Fruit fly (Drosophila melanogaster): ENCODE measurements around the gene CG42300.

CG42300 gene

dm6 chrX:15532062-15532461 is 23.8 kb downstream of the CG42300 start (continued):
- TF ChIP-seq dmrt11E (tag; optimal IDR thresholded peaks at IDR 0.05) = no peak
- TF ChIP-seq CG17802 (tag; optimal IDR thresholded peaks at IDR 0.05) = no peak
- no peak for TF ChIP-seq CG11093 (GFP tag; IDR thresholded peaks at IDR 0.05)
- TF ChIP-seq CG12942 (GFP tag; optimal IDR thresholded peaks at IDR 0.05) = no peak
- no peak for TF ChIP-seq B-H2 (GFP tag; optimal IDR thresholded peaks at IDR 0.05)
- peak; percentile 48; the same call in 1 of the 3 replicates for TF ChIP-seq sr (GFP tag; IDR thresholded peaks at IDR 0.05)
- peak; percentile 60 for TF ChIP-seq Ada2b (GFP tag; IDR thresholded peaks at IDR 0.05)
- TF ChIP-seq CG4282 (GFP tag; optimal IDR thresholded peaks at IDR 0.05) = no peak
- no peak for TF ChIP-seq Atf-2 (GFP tag; optimal IDR thresholded peaks at IDR 0.05)
- TF ChIP-seq CG4820 (GFP tag; optimal IDR thresholded peaks at IDR 0.05) = peak; percentile 26
- TF ChIP-seq gcm (GFP tag; optimal IDR thresholded peaks at IDR 0.05) = no peak
- TF ChIP-seq HmgD (GFP tag; optimal IDR thresholded peaks at IDR 0.05) = no peak
- no peak for TF ChIP-seq CG6175 (GFP tag; IDR thresholded peaks at IDR 0.05)
- TF ChIP-seq CG9797 (GFP tag; optimal IDR thresholded peaks at IDR 0.05) = no peak
- TF ChIP-seq tin (GFP tag; optimal IDR thresholded peaks at IDR 0.05) = peak; percentile 5
- TF ChIP-seq Vsx1 (GFP tag; optimal IDR thresholded peaks at IDR 0.05) = no peak
- no peak for TF ChIP-seq exex (tag; optimal IDR thresholded peaks at IDR 0.05)
- no peak for TF ChIP-seq zen2 (GFP tag; IDR thresholded peaks at IDR 0.05; ENCODE audit: partially characterized antibody)
- TF ChIP-seq CG16815 (GFP tag; optimal IDR thresholded peaks at IDR 0.05) = no peak
- peak; percentile 80 for TF ChIP-seq Med (GFP tag)
- TF ChIP-seq cad (GFP tag; optimal IDR thresholded peaks at IDR 0.05) = no peak
- TF ChIP-seq CG17359 (tag; optimal IDR thresholded peaks at IDR 0.05) = peak; percentile 46
- peak; percentile 59; the same call in 1 of the 2 replicates for TF ChIP-seq sim (GFP tag; IDR thresholded peaks at IDR 0.05)

dm6 chrX:15530369-15530768 is 25.5 kb downstream of the CG42300 start:
- TF ChIP-seq bsh (GFP tag; optimal IDR thresholded peaks at IDR 0.05) (peak in 1 of 2 experiments; percentile 19), CG2116 (GFP tag; optimal IDR thresholded peaks at IDR 0.05) (no peak), scrt (GFP tag; optimal IDR thresholded peaks at IDR 0.05) (no peak), CG33213 (GFP tag; optimal IDR thresholded peaks at IDR 0.05) (no peak), CG10147 (GFP tag; optimal IDR thresholded peaks at IDR 0.05) (no peak), slbo (GFP tag; IDR thresholded peaks at IDR 0.05) (peak; percentile 14; the same call in 1 of the 2 replicates), CG8388 (GFP tag; optimal IDR thresholded peaks at IDR 0.05) (no peak), fru (optimal IDR thresholded peaks at IDR 0.05) (no peak), CG17361 (GFP tag; IDR thresholded peaks at IDR 0.05) (peak; percentile 39; the same call in 1 of the 3 replicates), sens (GFP tag) (peak; percentile 24), nmo (GFP tag; optimal IDR thresholded peaks at IDR 0.05) (peak; percentile 28), CG32772 (GFP tag; IDR thresholded peaks at IDR 0.05) (no peak), CG18599 (GFP tag; optimal IDR thresholded peaks at IDR 0.05) (peak; percentile 19), CG10431 (GFP tag; optimal IDR thresholded peaks at IDR 0.05) (no peak), Oli (tag; optimal IDR thresholded peaks at IDR 0.05) (peak; percentile 45), cato (GFP tag; optimal IDR thresholded peaks at IDR 0.05; ENCODE audit: borderline replicate concordance) (no peak), CG2712 (tag; optimal IDR thresholded peaks at IDR 0.05) (peak; percentile 8), CG30403 (GFP tag; optimal IDR thresholded peaks at IDR 0.05) (peak; percentile 9), tgo (GFP tag; IDR thresholded peaks at IDR 0.05) (peak; percentile 24; the same call in 1 of the 3 replicates), Ptx1 (GFP tag; IDR thresholded peaks at IDR 0.05) (peak; percentile 38; the same call in 1 of the 2 replicates), CG7839 (tag; optimal IDR thresholded peaks at IDR 0.05) (peak; percentile 50), CG10979 (tag; optimal IDR thresholded peaks at IDR 0.05) (peak; percentile 8), CoRest (tag; optimal IDR thresholded peaks at IDR 0.05) (peak; percentile 32), CG31441 (GFP tag; IDR thresholded peaks at IDR 0.05) (0 out of 2 replicates have a peak, but pooled peaks have one; percentile 28), CG13424 (tag; optimal IDR thresholded peaks at IDR 0.05) (peak; percentile 18), phol (tag; optimal IDR thresholded peaks at IDR 0.05) (peak; percentile 25), CG2678 (tag; optimal IDR thresholded peaks at IDR 0.05) (peak; percentile 39), CG12391 (tag; optimal IDR thresholded peaks at IDR 0.05) (peak; percentile 27)

All from whole organism, embryonic.